Fruit fly (Drosophila melanogaster) whole organism, embryonic: ENCODE results near the gene svr.

Source experiments
- Adf1 ChIP-seq: fragments of 200-800 bp; sonication (Bioruptor generic); IDR thresholded peaks from 2 replicates; pipeline ENCODE4 v1.3.6; 2022; ENCODE audit warnings: missing biosample characterization, missing genetic modification characterization
- Asciz ChIP-seq: fragments of 200-800 bp; sonication (Bioruptor generic); optimal IDR thresholded peaks from 2 replicates; lab custom pipeline; 2017; ENCODE audit warnings: missing biosample characterization, mild to moderate bottlenecking, missing genetic modification characterization, missing genetic modification reagents
- B-H2 ChIP-seq: fragments of 200-800 bp; sonication (Bioruptor generic); optimal IDR thresholded peaks from 2 replicates; lab custom pipeline; 2018; ENCODE audit warnings: missing biosample characterization, mild to moderate bottlenecking, missing genetic modification characterization
- Bgb ChIP-seq: fragments of 200-800 bp; sonication (Bioruptor generic); IDR thresholded peaks from 2 replicates; pipeline ENCODE4 v1.3.6; 2022; ENCODE audit warnings: missing biosample characterization, missing genetic modification characterization; ENCODE audit not compliant: partially characterized antibody
- CG10431 ChIP-seq: fragments of 200-800 bp; sonication (Bioruptor generic); optimal IDR thresholded peaks from 3 replicates; lab custom pipeline; 2018; ENCODE audit warnings: missing biosample characterization, mild to moderate bottlenecking, missing genetic modification characterization
- CG10565 ChIP-seq: fragments of 200-800 bp; sonication (Bioruptor generic); optimal IDR thresholded peaks from 3 replicates; lab custom pipeline; 2016; ENCODE audit warnings: missing biosample characterization, mild to moderate bottlenecking, missing genetic modification characterization
- CG10654 ChIP-seq: fragments of 200-800 bp; sonication (Bioruptor generic); optimal IDR thresholded peaks from 2 replicates; lab custom pipeline; 2016; ENCODE audit warnings: missing biosample characterization, missing genetic modification characterization
- CG10959 ChIP-seq: fragments of 200-800 bp; sonication (Bioruptor generic); IDR thresholded peaks from 2 replicates; pipeline ENCODE4 v1.3.6; 2022; ENCODE audit warnings: missing biosample characterization, missing genetic modification characterization
- CG11093 ChIP-seq: fragments of 200-800 bp; sonication (Bioruptor generic); IDR thresholded peaks from 3 replicates; pipeline ENCODE4 v1.3.6; 2022; ENCODE audit warnings: missing biosample characterization, missing genetic modification characterization
- CG12104 ChIP-seq: fragments of 200-800 bp; sonication (Bioruptor generic); optimal IDR thresholded peaks from 3 replicates; lab custom pipeline; 2016; ENCODE audit warnings: missing biosample characterization, missing genetic modification characterization
- CG12219 ChIP-seq: fragments of 200-800 bp; sonication (Bioruptor generic); optimal IDR thresholded peaks from 3 replicates; lab custom pipeline; 2018; ENCODE audit warnings: missing biosample characterization, mild to moderate bottlenecking, missing genetic modification characterization
- CG13424 ChIP-seq: fragments of 200-800 bp; sonication (Bioruptor generic); optimal IDR thresholded peaks from 2 replicates; lab custom pipeline; 2019; ENCODE audit warnings: missing biosample characterization, mild to moderate bottlenecking, missing genetic modification characterization, moderate library complexity
- CG15696 ChIP-seq: fragments of 200-800 bp; sonication (Bioruptor generic); optimal IDR thresholded peaks from 2 replicates; lab custom pipeline; 2019; ENCODE audit warnings: missing biosample characterization, mild to moderate bottlenecking, missing genetic modification characterization, moderate library complexity
- CG17568 ChIP-seq: fragments of 200-800 bp; sonication (Bioruptor generic); optimal IDR thresholded peaks from 2 replicates; lab custom pipeline; 2018; ENCODE audit warnings: missing biosample characterization, mild to moderate bottlenecking, missing genetic modification characterization, moderate library complexity
- CG17802 ChIP-seq: fragments of 200-800 bp; sonication (Bioruptor generic); optimal IDR thresholded peaks from 2 replicates; lab custom pipeline; 2018; ENCODE audit warnings: missing biosample characterization, mild to moderate bottlenecking, missing genetic modification characterization, moderate library complexity
- CG2712 ChIP-seq: fragments of 200-800 bp; optimal IDR thresholded peaks from 3 replicates; lab custom pipeline; 2019; ENCODE audit warnings: missing biosample characterization, mild to moderate bottlenecking, missing genetic modification characterization, moderate library complexity
- CG3163 ChIP-seq: fragments of 200-800 bp; sonication (Bioruptor generic); optimal IDR thresholded peaks from 3 replicates; lab custom pipeline; 2016; ENCODE audit warnings: missing biosample characterization, missing genetic modification characterization
- CG32532 ChIP-seq: fragments of 200-800 bp; sonication (Bioruptor generic); IDR thresholded peaks from 2 replicates; pipeline ENCODE4 v1.3.6; 2022; ENCODE audit warnings: missing biosample characterization, missing genetic modification characterization
- CG3995 ChIP-seq: fragments of 200-800 bp; sonication (Bioruptor generic); optimal IDR thresholded peaks from 3 replicates; lab custom pipeline; 2016; ENCODE audit warnings: missing biosample characterization, missing genetic modification characterization
- CG43689 ChIP-seq: fragments of 200-800 bp; sonication (Bioruptor generic); IDR thresholded peaks from 2 replicates; pipeline ENCODE4 v1.3.6; 2022; ENCODE audit warnings: missing biosample characterization, missing genetic modification characterization
- CG6689 ChIP-seq: fragments of 200-800 bp; sonication (Bioruptor generic); IDR thresholded peaks from 2 replicates; pipeline ENCODE4 v1.3.6; 2022; ENCODE audit warnings: missing biosample characterization, missing genetic modification characterization
- CG7963 ChIP-seq: fragments of 200-800 bp; sonication (Bioruptor generic); IDR thresholded peaks from 3 replicates; pipeline ENCODE4 v1.3.6; 2022; ENCODE audit warnings: missing biosample characterization, missing genetic modification characterization; ENCODE audit not compliant: partially characterized antibody
- CG8388 ChIP-seq: fragments of 200-800 bp; sonication (Bioruptor generic); optimal IDR thresholded peaks from 2 replicates; lab custom pipeline; 2019; ENCODE audit warnings: missing biosample characterization, mild to moderate bottlenecking, missing genetic modification characterization, moderate library complexity
- CG8765 ChIP-seq: fragments of 200-800 bp; sonication (Bioruptor generic); IDR thresholded peaks from 2 replicates; pipeline ENCODE4 v1.3.6; 2022; ENCODE audit warnings: missing biosample characterization, missing genetic modification characterization
- CG9609 ChIP-seq: fragments of 200-800 bp; sonication (Bioruptor generic); optimal IDR thresholded peaks from 3 replicates; lab custom pipeline; 2016; ENCODE audit warnings: missing biosample characterization, missing genetic modification characterization
- Camta ChIP-seq: fragments of 200-800 bp; sonication (Bioruptor generic); optimal IDR thresholded peaks from 2 replicates; lab custom pipeline; 2016; ENCODE audit warnings: missing biosample characterization, missing genetic modification characterization
- E2f1 ChIP-seq: fragments of 200-800 bp; sonication (Bioruptor generic); IDR thresholded peaks from 2 replicates; pipeline ENCODE4 v1.3.6; 2022; ENCODE audit warnings: missing biosample characterization, missing genetic modification characterization
- Med ChIP-seq: fragments of 200-800 bp; sonication (Bioruptor generic); peaks from one replicate; lab custom pipeline; 2016; ENCODE audit warnings: missing biosample characterization, missing genetic modification characterization, mild to moderate bottlenecking, inconsistent platforms, moderate library complexity
- Nf-YB ChIP-seq: fragments of 200-800 bp; sonication (Bioruptor generic); optimal IDR thresholded peaks from 3 replicates; lab custom pipeline; 2019; ENCODE audit warnings: missing biosample characterization, mild to moderate bottlenecking, missing genetic modification characterization, moderate library complexity
- TFAM ChIP-seq: fragments of 200-800 bp; sonication (Bioruptor generic); optimal IDR thresholded peaks from 2 replicates; lab custom pipeline; 2017; ENCODE audit warnings: missing biosample characterization, missing genetic modification characterization, inconsistent platforms
- Taf1 ChIP-seq: fragments of 200-800 bp; sonication (Bioruptor generic); IDR thresholded peaks from 2 replicates; pipeline ENCODE4 v1.3.6; 2022; ENCODE audit warnings: missing biosample characterization, missing genetic modification characterization
- bcd ChIP-seq: fragments of 200-800 bp; sonication (Bioruptor generic); optimal IDR thresholded peaks from 2 replicates; lab custom pipeline; 2017; ENCODE audit warnings: missing biosample characterization, mild to moderate bottlenecking, missing genetic modification characterization
- cad ChIP-seq: fragments of >200 bp; optimal IDR thresholded peaks from 2 replicates; lab custom pipeline; 2017; ENCODE audit warnings: missing biosample characterization, missing genetic modification characterization
- chif ChIP-seq, 2 experiments: fragments of 200-800 bp; sonication (Bioruptor generic); optimal IDR thresholded peaks; 3 replicates each; lab custom pipeline; 2016; ENCODE audit warnings: missing biosample characterization in 2 of 2, missing genetic modification characterization in 2 of 2
- ems ChIP-seq: fragments of 200-800 bp; sonication (Bioruptor generic); optimal IDR thresholded peaks from 3 replicates; lab custom pipeline; 2016; ENCODE audit warnings: missing biosample characterization, missing genetic modification characterization
- ewg ChIP-seq: fragments of 200-800 bp; sonication (Bioruptor generic); optimal IDR thresholded peaks from 3 replicates; lab custom pipeline; 2017; ENCODE audit warnings: mild to moderate bottlenecking, missing biosample characterization, missing genetic modification reagents, missing genetic modification characterization
- fd102C ChIP-seq: fragments of 200-800 bp; sonication (Bioruptor generic); optimal IDR thresholded peaks from 2 replicates; lab custom pipeline; 2018; ENCODE audit warnings: missing biosample characterization, mild to moderate bottlenecking, missing genetic modification characterization, moderate library complexity
- fu2 ChIP-seq: fragments of 200-800 bp; sonication (Bioruptor generic); optimal IDR thresholded peaks from 2 replicates; lab custom pipeline; 2016; ENCODE audit warnings: missing biosample characterization, missing genetic modification characterization
- hb ChIP-seq: fragments of 200-800 bp; sonication (Bioruptor generic); IDR thresholded peaks from 3 replicates; pipeline ENCODE4 v1.3.6; 2022; ENCODE audit warnings: missing biosample characterization, missing genetic modification characterization; ENCODE audit not compliant: partially characterized antibody
- lab ChIP-seq: fragments of 200-800 bp; sonication (Bioruptor generic); optimal IDR thresholded peaks from 3 replicates; lab custom pipeline; 2017; ENCODE audit warnings: missing biosample characterization, missing genetic modification characterization, mild to moderate bottlenecking, moderate library complexity, missing genetic modification reagents
- nmo ChIP-seq: fragments of 200-800 bp; sonication (Bioruptor generic); optimal IDR thresholded peaks from 2 replicates; lab custom pipeline; 2018; ENCODE audit warnings: missing biosample characterization, mild to moderate bottlenecking, missing genetic modification characterization, moderate library complexity
- nom ChIP-seq: fragments of 200-800 bp; sonication (Bioruptor generic); optimal IDR thresholded peaks from 2 replicates; lab custom pipeline; 2017; ENCODE audit warnings: missing biosample characterization, missing genetic modification characterization, mild to moderate bottlenecking, moderate library complexity, missing genetic modification reagents
- oc ChIP-seq: fragments of 200-800 bp; sonication (Bioruptor generic); optimal IDR thresholded peaks from 2 replicates; lab custom pipeline; 2018; ENCODE audit warnings: missing biosample characterization, mild to moderate bottlenecking, missing genetic modification characterization, moderate library complexity
- ro ChIP-seq: fragments of 200-800 bp; sonication (Bioruptor generic); IDR thresholded peaks from 2 replicates; pipeline ENCODE4 v1.3.6; 2022; ENCODE audit warnings: missing biosample characterization, missing genetic modification characterization
- stwl ChIP-seq: fragments of 200-800 bp; sonication (Bioruptor generic); optimal IDR thresholded peaks from 3 replicates; lab custom pipeline; 2018; ENCODE audit warnings: missing biosample characterization, mild to moderate bottlenecking, missing genetic modification characterization, moderate library complexity
- tap ChIP-seq: fragments of 200-800 bp; optimal IDR thresholded peaks from 3 replicates; lab custom pipeline; 2019; ENCODE audit warnings: missing biosample characterization, mild to moderate bottlenecking, missing genetic modification characterization, moderate library complexity
- tll ChIP-seq, 2 experiments: fragments of 200-800 bp in 1 of 2; fragments of >200 bp in 1 of 2; sonication (Bioruptor generic) in 1 of 2; optimal IDR thresholded peaks; 2 replicates each; lab custom pipeline; 2017 to 2019; ENCODE audit warnings: missing biosample characterization in 2 of 2, missing genetic modification characterization in 2 of 2, mild to moderate bottlenecking in 1 of 2, moderate library complexity in 1 of 2
- zen2 ChIP-seq: fragments of 200-800 bp; sonication (Bioruptor generic); IDR thresholded peaks from 3 replicates; pipeline ENCODE4 v1.3.6; 2022; ENCODE audit warnings: missing biosample characterization, missing genetic modification characterization; ENCODE audit not compliant: partially characterized antibody

The svr gene

dm6 chrX:493445-494190, 2.6 kb upstream of the svr start, which contains the start of gene CG17896 (continued):
- peak; percentile 97 for TF ChIP-seq CG10654 (GFP tag; lab: Kevin White, UChicago)
- TF ChIP-seq CG7963: no peak
- peak; percentile 96 for TF ChIP-seq CG13424 (tag; lab: Kevin White, UChicago)
- TF ChIP-seq CG32532 (GFP tag; lab: Robert Waterston, UW): peak; percentile 100
- peak; percentile 92 for TF ChIP-seq CG3163 (GFP tag; lab: Kevin White, UChicago)
- TF ChIP-seq stwl: no peak
- no peak for TF ChIP-seq CG17568
- TF ChIP-seq Camta (GFP tag; lab: Kevin White, UChicago): peak; percentile 97
- TF ChIP-seq ems: peak; percentile 98
- TF ChIP-seq bcd (GFP tag; lab: Kevin White, UChicago): peak; percentile 98
- TF ChIP-seq CG12104: peak; percentile 97
- TF ChIP-seq CG10431 (GFP tag; lab: Kevin White, UChicago): peak; percentile 53
- TF ChIP-seq hb: no peak
- peak; percentile 91 for TF ChIP-seq tap (tag; lab: Kevin White, UChicago)
- TF ChIP-seq fd102C: no peak
- peak; percentile 88 for TF ChIP-seq Adf1 (GFP tag; lab: Robert Waterston, UW)
- TF ChIP-seq nom (GFP tag; lab: Kevin White, UChicago): peak; percentile 89
- peak; percentile 99 for TF ChIP-seq Taf1 (GFP tag; lab: Robert Waterston, UW)
- peak; percentile 92 for TF ChIP-seq ro (GFP tag; lab: Robert Waterston, UW)
- peak; percentile 97 for TF ChIP-seq CG6689 (GFP tag; lab: Robert Waterston, UW)
- no peak for TF ChIP-seq zen2 (GFP tag; lab: Robert Waterston, UW)
- TF ChIP-seq CG10565 (GFP tag; lab: Kevin White, UChicago): peak; percentile 81
- peak; percentile 99 for TF ChIP-seq fu2
- peak; percentile 99 for TF ChIP-seq CG9609
- TF ChIP-seq B-H2 (GFP tag; lab: Kevin White, UChicago): peak; percentile 84
- TF ChIP-seq E2f1 (GFP tag; lab: Robert Waterston, UW): peak; percentile 98
- peak; percentile 91 for TF ChIP-seq CG10959 (GFP tag; lab: Robert Waterston, UW)
- no peak for TF ChIP-seq cad
- peak; percentile 80 for TF ChIP-seq CG15696 (tag; lab: Kevin White, UChicago)
- TF ChIP-seq CG8388 (GFP tag; lab: Kevin White, UChicago): peak; percentile 91
- TF ChIP-seq CG11093: peak; percentile 95
- TF ChIP-seq CG12219 (GFP tag; lab: Kevin White, UChicago): peak; percentile 98
- TF ChIP-seq CG43689 (GFP tag; lab: Robert Waterston, UW): peak; percentile 93
- peak; percentile 99 for TF ChIP-seq lab (GFP tag; lab: Kevin White, UChicago)
- TF ChIP-seq Bgb: no peak; the same call in 1 of the 2 replicates
- peak; percentile 80 for TF ChIP-seq Nf-YB (GFP tag; lab: Kevin White, UChicago)
- TF ChIP-seq nmo: peak; percentile 96
- no peak for TF ChIP-seq tll (GFP tag; optimal IDR thresholded peaks at IDR 0.05; lab: Kevin White, UChicago)
- TF ChIP-seq CG2712: peak; percentile 95
- TF ChIP-seq CG8765 (GFP tag; lab: Robert Waterston, UW): peak; percentile 95
- peak; percentile 88 for TF ChIP-seq Asciz
- peak; percentile 97 to 98 for TF ChIP-seq chif (GFP tag; optimal IDR thresholded peaks at IDR 0.05; lab: Kevin White, UChicago)
- peak; percentile 95 for TF ChIP-seq oc (tag; lab: Kevin White, UChicago)
- TF ChIP-seq TFAM (GFP tag; lab: Kevin White, UChicago): peak; percentile 76
- peak; percentile 79 for TF ChIP-seq CG17802 (tag; lab: Kevin White, UChicago)
- TF ChIP-seq Med: peak; percentile 100
- peak; percentile 88 for TF ChIP-seq ewg (GFP tag; lab: Kevin White, UChicago)
- TF ChIP-seq CG3995: peak; percentile 85
